Fruit fly (Drosophila melanogaster): ENCODE data around the gene CG18599.

CG18599 gene

DNA sequence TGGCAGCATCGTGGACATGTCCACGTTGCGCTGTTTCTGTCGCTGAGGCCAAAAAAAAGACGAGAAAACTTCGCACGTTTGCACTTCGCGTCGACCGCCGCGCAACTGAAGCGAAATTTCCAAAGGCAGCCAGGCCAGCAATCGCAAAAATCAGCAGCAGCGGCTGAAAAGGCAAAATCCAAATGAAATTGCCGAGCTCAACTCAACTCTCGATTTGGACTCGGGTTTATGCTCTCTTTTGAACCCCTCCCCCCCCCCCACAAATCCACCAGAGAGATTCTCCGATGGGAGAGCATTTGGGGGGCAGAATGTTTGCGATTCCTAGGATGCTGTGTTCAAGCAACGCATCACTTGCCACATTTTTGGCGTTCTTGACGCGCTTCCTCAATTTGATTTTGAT, 46.7 kb downstream of the CG18599 start, which contains the start of gene PKD (continued):
- TF ChIP-seq chinmo (GFP tag; IDR thresholded peaks at IDR 0.05; ENCODE audit: partially characterized antibody) (0 out of 4 replicates have a peak, but pooled peaks have one; percentile 53), Stat92E (GFP tag; optimal IDR thresholded peaks at IDR 0.05) (no peak), Jarid2 (GFP tag; optimal IDR thresholded peaks at IDR 0.05) (peak; percentile 10), sd (tag; optimal IDR thresholded peaks at IDR 0.05) (peak; percentile 71), gcm (GFP tag; optimal IDR thresholded peaks at IDR 0.05) (no peak), CG15514 (GFP tag; optimal IDR thresholded peaks at IDR 0.05) (peak; percentile 1), CG4707 (GFP tag; optimal IDR thresholded peaks at IDR 0.05) (no peak), z (GFP tag; IDR thresholded peaks at IDR 0.05) (peak; percentile 54; the same call in 1 of the 3 replicates), HmgD (GFP tag; optimal IDR thresholded peaks at IDR 0.05) (no peak), rib (GFP tag; IDR thresholded peaks at IDR 0.05) (0 out of 2 replicates have a peak, but pooled peaks have one; percentile 26), Drgx (GFP tag; IDR thresholded peaks at IDR 0.05) (peak; percentile 41; the same call in 1 of the 2 replicates), CG18599 (GFP tag; optimal IDR thresholded peaks at IDR 0.05) (no peak), wek (GFP tag; optimal IDR thresholded peaks at IDR 0.05) (no peak), CG12391 (tag; optimal IDR thresholded peaks at IDR 0.05) (no peak), scrt (GFP tag; optimal IDR thresholded peaks at IDR 0.05) (peak; percentile 41), CG6654 (GFP tag; optimal IDR thresholded peaks at IDR 0.05) (no peak), lab (GFP tag; optimal IDR thresholded peaks at IDR 0.05) (no peak), nau (GFP tag; optimal IDR thresholded peaks at IDR 0.05) (no peak), btn (GFP tag; optimal IDR thresholded peaks at IDR 0.05) (no peak), Asciz (GFP tag; optimal IDR thresholded peaks at IDR 0.05) (no peak), CG34224 (GFP tag; IDR thresholded peaks at IDR 0.05; ENCODE audit: partially characterized antibody) (0 out of 3 replicates have a peak, but pooled peaks have one; percentile 37), hbn (GFP tag; IDR thresholded peaks at IDR 0.05; ENCODE audit: partially characterized antibody) (no peak), lov (optimal IDR thresholded peaks at IDR 0.05) (no peak), lov (GFP tag; IDR thresholded peaks at IDR 0.05) (no peak), CG12071 (GFP tag; optimal IDR thresholded peaks at IDR 0.05) (peak; percentile 1), CG8089 (GFP tag; optimal IDR thresholded peaks at IDR 0.05) (no peak), salm (tag; optimal IDR thresholded peaks at IDR 0.05) (no peak), CG42726 (GFP tag; IDR thresholded peaks at IDR 0.05; ENCODE audit: partially characterized antibody) (peak; percentile 51; the same call in 1 of the 2 replicates), HLHmδ (GFP tag; optimal IDR thresholded peaks at IDR 0.05) (no peak), CG17186 (GFP tag; optimal IDR thresholded peaks at IDR 0.05) (no peak), bsh (GFP tag; optimal IDR thresholded peaks at IDR 0.05) (no peak), CG9876 (GFP tag; optimal IDR thresholded peaks at IDR 0.05) (no peak), CG17829 (tag; optimal IDR thresholded peaks at IDR 0.05) (no peak), CG31388 (GFP tag; optimal IDR thresholded peaks at IDR 0.05) (no peak), Rfx (GFP tag; IDR thresholded peaks at IDR 0.05) (peak; percentile 28; the same call in 1 of the 2 replicates), CG3726 (GFP tag; IDR thresholded peaks at IDR 0.05) (0 out of 3 replicates have a peak, but pooled peaks have one; percentile 23), Opbp (GFP tag; IDR thresholded peaks at IDR 0.05; ENCODE audit: partially characterized antibody) (no peak), CG10267 (tag; optimal IDR thresholded peaks at IDR 0.05) (no peak), CG2116 (GFP tag; optimal IDR thresholded peaks at IDR 0.05) (no peak), CG10431 (GFP tag; optimal IDR thresholded peaks at IDR 0.05) (no peak), nom (GFP tag; optimal IDR thresholded peaks at IDR 0.05) (no peak), CG13287 (GFP tag; IDR thresholded peaks at IDR 0.05; ENCODE audit: partially characterized antibody) (peak; percentile 8; the same call in 1 of the 2 replicates), maf-S (GFP tag; optimal IDR thresholded peaks at IDR 0.05) (no peak), CG32767 (GFP tag; IDR thresholded peaks at IDR 0.05) (no peak), eve (GFP tag; optimal IDR thresholded peaks at IDR 0.05) (no peak), CG31365 (tag; optimal IDR thresholded peaks at IDR 0.05) (no peak), CG15696 (tag; optimal IDR thresholded peaks at IDR 0.05) (no peak), CG2199 (GFP tag; IDR thresholded peaks at IDR 0.05) (no peak), CG13123 (GFP tag; optimal IDR thresholded peaks at IDR 0.05) (no peak)

Measured in whole organism, embryonic.